Worm (Caenorhabditis elegans): ENCODE data around the gene adh-5.

ce11 chrV:890423-890822 lies 21.2 kb upstream of the adh-5 start, which contains the start of gene srlf-21:
- no peak for TF ChIP-seq dao-5 (tag; optimal IDR thresholded peaks at IDR 0.05)
- no peak for TF ChIP-seq him-1 (tag; optimal IDR thresholded peaks at IDR 0.05)

Measured in whole organism, L4/young adult.